Fruit fly (Drosophila melanogaster) whole organism, embryonic: Measurements from ENCODE around the gene cnc.

Experiments used
- ATbp ChIP-seq: fragments of 200-800 bp; sonication (Bioruptor generic); optimal IDR thresholded peaks from 2 replicates; lab custom pipeline; 2017; ENCODE audit warnings: missing biosample characterization, mild to moderate bottlenecking, missing genetic modification characterization, missing genetic modification reagents
- Blimp-1 ChIP-seq: fragments of 200-800 bp; sonication (Bioruptor generic); optimal IDR thresholded peaks from 3 replicates; lab custom pipeline; 2018; ENCODE audit warnings: missing biosample characterization, missing genetic modification characterization, mild to moderate bottlenecking, moderate library complexity, missing genetic modification reagents
- CG11695 ChIP-seq: fragments of 200-800 bp; sonication (Bioruptor generic); IDR thresholded peaks from 3 replicates; pipeline ENCODE4 v1.3.6; 2022; ENCODE audit warnings: missing biosample characterization, missing genetic modification characterization
- CG12769 ChIP-seq: fragments of 200-800 bp; sonication (Bioruptor generic); optimal IDR thresholded peaks from 2 replicates; lab custom pipeline; 2019; ENCODE audit warnings: missing biosample characterization, mild to moderate bottlenecking, missing genetic modification characterization, moderate library complexity
- CG13424 ChIP-seq: fragments of 200-800 bp; sonication (Bioruptor generic); optimal IDR thresholded peaks from 2 replicates; lab custom pipeline; 2019; ENCODE audit warnings: missing biosample characterization, mild to moderate bottlenecking, missing genetic modification characterization, moderate library complexity
- CG13775 ChIP-seq: fragments of 200-800 bp; sonication (Bioruptor generic); optimal IDR thresholded peaks from 3 replicates; lab custom pipeline; 2017; ENCODE audit warnings: missing biosample characterization, mild to moderate bottlenecking, missing genetic modification characterization
- CG15601 ChIP-seq: fragments of 200-800 bp; sonication (Bioruptor generic); optimal IDR thresholded peaks from 3 replicates; lab custom pipeline; 2019; ENCODE audit warnings: missing biosample characterization, mild to moderate bottlenecking, missing genetic modification characterization, moderate library complexity
- CG15696 ChIP-seq: fragments of 200-800 bp; sonication (Bioruptor generic); optimal IDR thresholded peaks from 2 replicates; lab custom pipeline; 2019; ENCODE audit warnings: missing biosample characterization, mild to moderate bottlenecking, missing genetic modification characterization, moderate library complexity
- CG1602 ChIP-seq: fragments of 200-800 bp; sonication (Bioruptor generic); optimal IDR thresholded peaks from 3 replicates; lab custom pipeline; 2016; ENCODE audit warnings: missing biosample characterization, missing genetic modification characterization
- CG16863 ChIP-seq: fragments of 200-800 bp; sonication (Bioruptor generic); optimal IDR thresholded peaks from 3 replicates; lab custom pipeline; 2016; ENCODE audit warnings: missing biosample characterization, missing genetic modification characterization
- CG17361 ChIP-seq: fragments of 200-800 bp; sonication (Bioruptor generic); IDR thresholded peaks from 3 replicates; pipeline ENCODE4 v1.3.6; 2022; ENCODE audit warnings: missing biosample characterization, missing genetic modification characterization
- CG17385 ChIP-seq: fragments of 200-800 bp; sonication (Bioruptor generic); optimal IDR thresholded peaks from 3 replicates; lab custom pipeline; 2018; ENCODE audit warnings: missing biosample characterization, mild to moderate bottlenecking, missing genetic modification characterization
- CG17829 ChIP-seq: fragments of 200-800 bp; optimal IDR thresholded peaks from 2 replicates; lab custom pipeline; 2019; ENCODE audit warnings: missing biosample characterization, mild to moderate bottlenecking, missing genetic modification characterization, moderate library complexity
- CG18262 ChIP-seq: fragments of 200-800 bp; optimal IDR thresholded peaks from 3 replicates; lab custom pipeline; 2019; ENCODE audit warnings: missing biosample characterization, mild to moderate bottlenecking, missing genetic modification characterization, moderate library complexity
- CG18476 ChIP-seq: fragments of 200-800 bp; sonication (Bioruptor generic); optimal IDR thresholded peaks from 2 replicates; lab custom pipeline; 2016; ENCODE audit warnings: missing biosample characterization, mild to moderate bottlenecking, missing genetic modification characterization
- CG2202 ChIP-seq: fragments of 200-800 bp; sonication (Bioruptor generic); optimal IDR thresholded peaks from 2 replicates; lab custom pipeline; 2018; ENCODE audit warnings: missing biosample characterization, mild to moderate bottlenecking, missing genetic modification characterization
- CG33557 ChIP-seq: fragments of 200-800 bp; sonication (Bioruptor generic); optimal IDR thresholded peaks from 2 replicates; lab custom pipeline; 2019; ENCODE audit warnings: missing biosample characterization, mild to moderate bottlenecking, missing genetic modification characterization, moderate library complexity
- CG7556 ChIP-seq: fragments of 200-800 bp; sonication (Bioruptor generic); optimal IDR thresholded peaks from 2 replicates; lab custom pipeline; 2017; ENCODE audit warnings: missing biosample characterization, mild to moderate bottlenecking, missing genetic modification characterization
- CG8388 ChIP-seq: fragments of 200-800 bp; sonication (Bioruptor generic); optimal IDR thresholded peaks from 2 replicates; lab custom pipeline; 2019; ENCODE audit warnings: missing biosample characterization, mild to moderate bottlenecking, missing genetic modification characterization, moderate library complexity
- CTCF ChIP-seq: fragments of 200-800 bp; sonication (Bioruptor generic); optimal IDR thresholded peaks from 2 replicates; lab custom pipeline; 2017; ENCODE audit warnings: missing biosample characterization, mild to moderate bottlenecking, missing genetic modification characterization, moderate library complexity
- D19A ChIP-seq: fragments of 200-800 bp; optimal IDR thresholded peaks from 3 replicates; lab custom pipeline; 2019; ENCODE audit warnings: missing biosample characterization, mild to moderate bottlenecking, missing genetic modification characterization, moderate library complexity
- Elba2 ChIP-seq: fragments of 200-800 bp; sonication (Bioruptor generic); optimal IDR thresholded peaks from 3 replicates; lab custom pipeline; 2016; ENCODE audit warnings: missing biosample characterization, missing genetic modification characterization
- HLHmδ ChIP-seq: fragments of 200-800 bp; sonication (Bioruptor generic); optimal IDR thresholded peaks from 2 replicates; lab custom pipeline; 2018; ENCODE audit warnings: missing biosample characterization, mild to moderate bottlenecking, missing genetic modification characterization, moderate library complexity
- Nf-YC ChIP-seq: fragments of 200-800 bp; optimal IDR thresholded peaks from 3 replicates; lab custom pipeline; 2019; ENCODE audit warnings: missing biosample characterization, mild to moderate bottlenecking, missing genetic modification characterization, moderate library complexity
- Ptx1 ChIP-seq: fragments of 200-800 bp; sonication (Bioruptor generic); IDR thresholded peaks from 2 replicates; pipeline ENCODE4 v1.3.6; 2022; ENCODE audit warnings: missing biosample characterization, missing genetic modification characterization
- Sry-β ChIP-seq: fragments of 200-800 bp; sonication (Bioruptor generic); optimal IDR thresholded peaks from 2 replicates; lab custom pipeline; 2018; ENCODE audit warnings: missing biosample characterization, mild to moderate bottlenecking, missing genetic modification characterization, moderate library complexity
- Taf1 ChIP-seq: fragments of 200-800 bp; sonication (Bioruptor generic); IDR thresholded peaks from 2 replicates; pipeline ENCODE4 v1.3.6; 2022; ENCODE audit warnings: missing biosample characterization, missing genetic modification characterization
- Usf ChIP-seq: fragments of 200-800 bp; sonication (Bioruptor generic); optimal IDR thresholded peaks from 2 replicates; lab custom pipeline; 2017; ENCODE audit warnings: missing genotype, missing biosample characterization, missing genetic modification characterization
- Xbp1 ChIP-seq: fragments of 200-800 bp; sonication (Bioruptor generic); optimal IDR thresholded peaks from 3 replicates; lab custom pipeline; 2016; ENCODE audit warnings: missing biosample characterization, mild to moderate bottlenecking, missing genetic modification characterization
- ara ChIP-seq: fragments of 200-800 bp; sonication (Bioruptor generic); IDR thresholded peaks from 2 replicates; pipeline ENCODE4 v1.3.6; 2022; ENCODE audit warnings: missing biosample characterization, missing genetic modification characterization
- bsh ChIP-seq, 2 experiments: fragments of 200-800 bp; sonication (Bioruptor generic); optimal IDR thresholded peaks; 2 replicates each; lab custom pipeline; 2017 to 2018; ENCODE audit warnings: mild to moderate bottlenecking in 2 of 2, missing biosample characterization in 2 of 2, missing genetic modification characterization in 2 of 2, moderate library complexity in 1 of 2
- croc ChIP-seq: fragments of 200-800 bp; sonication (Bioruptor generic); conservative IDR thresholded peaks from 3 replicates; pipeline ENCODE4 v1.3.6; 2022; ENCODE audit warnings: missing biosample characterization, missing genetic modification characterization
- ewg ChIP-seq: fragments of 200-800 bp; sonication (Bioruptor generic); optimal IDR thresholded peaks from 3 replicates; lab custom pipeline; 2017; ENCODE audit warnings: mild to moderate bottlenecking, missing biosample characterization, missing genetic modification reagents, missing genetic modification characterization
- odd ChIP-seq: fragments of 200-800 bp; sonication (Bioruptor generic); optimal IDR thresholded peaks from 2 replicates; lab custom pipeline; 2017; ENCODE audit warnings: missing biosample characterization, mild to moderate bottlenecking, missing genetic modification characterization
- pfk ChIP-seq: fragments of 200-800 bp; sonication (Bioruptor generic); optimal IDR thresholded peaks from 2 replicates; lab custom pipeline; 2018; ENCODE audit warnings: missing biosample characterization, mild to moderate bottlenecking, missing genetic modification characterization, moderate library complexity
- phol ChIP-seq: fragments of 200-800 bp; sonication (Bioruptor generic); optimal IDR thresholded peaks from 3 replicates; lab custom pipeline; 2018; ENCODE audit warnings: missing biosample characterization, mild to moderate bottlenecking, missing genetic modification characterization, moderate library complexity
- sna ChIP-seq: fragments of 200-800 bp; sonication (Bioruptor generic); IDR thresholded peaks from 2 replicates; pipeline ENCODE4 v1.3.6; 2022; ENCODE audit warnings: missing biosample characterization, missing genetic modification characterization; ENCODE audit not compliant: partially characterized antibody
- sqz ChIP-seq: fragments of 200-800 bp; sonication (Bioruptor generic); optimal IDR thresholded peaks from 3 replicates; lab custom pipeline; 2018; ENCODE audit warnings: missing biosample characterization, mild to moderate bottlenecking, missing genetic modification characterization
- tll ChIP-seq, 2 experiments: fragments of 200-800 bp in 1 of 2; fragments of >200 bp in 1 of 2; sonication (Bioruptor generic) in 1 of 2; optimal IDR thresholded peaks; 2 replicates each; lab custom pipeline; 2017 to 2019; ENCODE audit warnings: missing biosample characterization in 2 of 2, missing genetic modification characterization in 2 of 2, mild to moderate bottlenecking in 1 of 2, moderate library complexity in 1 of 2
- zen ChIP-seq: fragments of 200-800 bp; sonication (Bioruptor generic); optimal IDR thresholded peaks from 3 replicates; lab custom pipeline; 2018; ENCODE audit warnings: missing biosample characterization, mild to moderate bottlenecking, missing genetic modification characterization, moderate library complexity

Gene cnc

DNA sequence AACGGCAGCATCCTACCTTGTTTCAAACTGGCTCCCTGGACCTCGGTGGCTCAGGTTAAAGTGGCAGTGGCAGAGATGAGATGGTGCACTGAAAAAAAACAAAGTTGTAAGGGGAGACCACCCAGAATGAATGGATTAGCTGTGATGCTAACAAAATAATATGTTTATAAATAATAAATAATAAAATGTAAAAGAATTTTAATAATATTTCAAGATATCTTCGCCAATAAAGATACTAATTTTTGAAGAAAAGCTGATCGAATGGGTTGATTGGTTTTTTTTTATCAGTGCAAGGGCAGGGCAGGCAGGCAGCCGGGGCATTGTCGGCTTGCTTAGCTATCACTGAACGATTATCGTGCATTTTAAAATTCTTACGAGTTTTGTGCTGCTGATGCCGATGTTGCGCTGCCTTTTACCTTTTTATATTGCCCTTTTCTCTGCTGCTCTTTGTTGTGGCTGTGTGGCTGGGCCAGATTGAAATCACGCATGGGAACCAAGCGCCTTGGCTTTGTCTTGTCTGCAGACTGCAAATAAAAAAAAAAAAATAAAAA lies 77.4 kb downstream of the cnc start (continued):
- TF ChIP-seq ATbp (no peak), CG33557 (GFP tag; lab: Kevin White, UChicago) (peak; percentile 62), CG17385 (GFP tag; lab: Kevin White, UChicago) (peak; percentile 3), CG11695 (GFP tag; lab: Robert Waterston, UW) (0 out of 3 replicates have a peak, but pooled peaks have one; percentile 25), CG18476 (no peak), ara (peak; percentile 50; the same call in 1 of the 2 replicates), CTCF (GFP tag; lab: Kevin White, UChicago) (no peak), CG15601 (peak; percentile 10), tll (GFP tag; optimal IDR thresholded peaks at IDR 0.05; lab: Kevin White, UChicago) (peak in 1 of 2 experiments; percentile 11), HLHmδ (no peak), Elba2 (GFP tag; lab: Kevin White, UChicago) (peak; percentile 18), CG13775 (peak; percentile 29), CG13424 (tag; lab: Kevin White, UChicago) (peak; percentile 26), odd (GFP tag; lab: Kevin White, UChicago) (peak; percentile 31), CG7556 (GFP tag; lab: Kevin White, UChicago) (peak; percentile 47), CG15696 (tag; lab: Kevin White, UChicago) (peak; percentile 83), zen (tag; lab: Kevin White, UChicago) (peak; percentile 53), pfk (GFP tag; lab: Kevin White, UChicago) (no peak), Taf1 (GFP tag; lab: Robert Waterston, UW) (no peak), Sry-β (peak; percentile 33), CG8388 (GFP tag; lab: Kevin White, UChicago) (peak; percentile 56), CG17829 (tag; lab: Kevin White, UChicago) (peak; percentile 69), D19A (peak; percentile 32), Usf (peak; percentile 15), Blimp-1 (GFP tag; lab: Kevin White, UChicago) (peak; percentile 59), sqz (GFP tag; lab: Kevin White, UChicago) (peak; percentile 36), bsh (GFP tag; optimal IDR thresholded peaks at IDR 0.05; lab: Kevin White, UChicago) (peak; percentile 62 to 65), Nf-YC (tag; lab: Kevin White, UChicago) (no peak), CG18262 (tag; lab: Kevin White, UChicago) (peak; percentile 73), CG12769 (tag; lab: Kevin White, UChicago) (no peak), ewg (GFP tag; lab: Kevin White, UChicago) (no peak), Ptx1 (GFP tag; lab: Robert Waterston, UW) (peak; percentile 19; the same call in 1 of the 2 replicates), phol (tag; lab: Kevin White, UChicago) (peak; percentile 56), CG17361 (GFP tag; lab: Robert Waterston, UW) (peak; percentile 63), CG2202 (tag; lab: Kevin White, UChicago) (peak; percentile 8), sna (GFP tag; lab: Robert Waterston, UW) (no peak), Xbp1 (GFP tag; lab: Kevin White, UChicago) (peak; percentile 9), croc (GFP tag; lab: Robert Waterston, UW) (peak; percentile 34; the same call in 1 of the 3 replicates), CG1602 (GFP tag; lab: Kevin White, UChicago) (peak; percentile 12), CG16863 (GFP tag; lab: Kevin White, UChicago) (no peak)
